Fruit fly (Drosophila melanogaster) whole organism, embryonic: ENCODE results near the gene CG31549.

Source experiments
- Antp ChIP-seq: fragments of 200-800 bp; sonication (Bioruptor generic); optimal IDR thresholded peaks from 3 replicates; lab custom pipeline; 2016; ENCODE audit warnings: missing biosample characterization, missing genetic modification characterization
- Asciz ChIP-seq: fragments of 200-800 bp; sonication (Bioruptor generic); optimal IDR thresholded peaks from 2 replicates; lab custom pipeline; 2017; ENCODE audit warnings: missing biosample characterization, mild to moderate bottlenecking, missing genetic modification characterization, missing genetic modification reagents
- CG10321 ChIP-seq: fragments of 200-800 bp; sonication (Bioruptor generic); IDR thresholded peaks from 2 replicates; pipeline ENCODE4 v1.3.6; 2022; ENCODE audit warnings: missing biosample characterization, missing genetic modification characterization
- CG12071 ChIP-seq: fragments of 200-800 bp; sonication (Bioruptor generic); optimal IDR thresholded peaks from 3 replicates; lab custom pipeline; 2018; ENCODE audit warnings: missing biosample characterization, mild to moderate bottlenecking, missing genetic modification characterization
- CG14860 ChIP-seq: fragments of 200-800 bp; sonication (Bioruptor generic); IDR thresholded peaks from 3 replicates; pipeline ENCODE4 v1.3.6; 2022; ENCODE audit warnings: missing biosample characterization, missing genetic modification characterization; ENCODE audit not compliant: partially characterized antibody
- CG14965 ChIP-seq: fragments of 200-800 bp; sonication (Bioruptor generic); optimal IDR thresholded peaks from 2 replicates; lab custom pipeline; 2016; ENCODE audit warnings: missing biosample characterization, missing genetic modification characterization, borderline replicate concordance
- CG15011 ChIP-seq: fragments of 200-800 bp; sonication (Bioruptor generic); optimal IDR thresholded peaks from 3 replicates; lab custom pipeline; 2018; ENCODE audit warnings: missing biosample characterization, mild to moderate bottlenecking, missing genetic modification characterization
- CG17802 ChIP-seq: fragments of 200-800 bp; sonication (Bioruptor generic); optimal IDR thresholded peaks from 2 replicates; lab custom pipeline; 2018; ENCODE audit warnings: missing biosample characterization, mild to moderate bottlenecking, missing genetic modification characterization, moderate library complexity
- CG30020 ChIP-seq: fragments of 200-800 bp; optimal IDR thresholded peaks from 2 replicates; lab custom pipeline; 2019; ENCODE audit warnings: missing biosample characterization, mild to moderate bottlenecking, missing genetic modification characterization, moderate library complexity
- CG30431 ChIP-seq: fragments of 200-800 bp; sonication (Bioruptor generic); optimal IDR thresholded peaks from 2 replicates; lab custom pipeline; 2017; ENCODE audit warnings: missing biosample characterization, missing genetic modification characterization
- CG4360 ChIP-seq: fragments of 200-800 bp; sonication (Bioruptor generic); IDR thresholded peaks from 2 replicates; pipeline ENCODE4 v1.3.6; 2022; ENCODE audit warnings: missing biosample characterization, missing genetic modification characterization
- CG43689 ChIP-seq: fragments of 200-800 bp; sonication (Bioruptor generic); IDR thresholded peaks from 2 replicates; pipeline ENCODE4 v1.3.6; 2022; ENCODE audit warnings: missing biosample characterization, missing genetic modification characterization
- CG8944 ChIP-seq: fragments of 200-800 bp; sonication (Bioruptor generic); optimal IDR thresholded peaks from 3 replicates; lab custom pipeline; 2016; ENCODE audit warnings: missing biosample characterization, missing genetic modification characterization
- CG9437 ChIP-seq: fragments of 200-800 bp; sonication (Bioruptor generic); optimal IDR thresholded peaks from 2 replicates; lab custom pipeline; 2018; ENCODE audit warnings: missing biosample characterization, mild to moderate bottlenecking, missing genetic modification characterization
- CG9817 ChIP-seq: fragments of 200-800 bp; sonication (Bioruptor generic); optimal IDR thresholded peaks from 2 replicates; lab custom pipeline; 2018; ENCODE audit warnings: missing biosample characterization, mild to moderate bottlenecking, missing genetic modification characterization, moderate library complexity
- CTCF ChIP-seq: fragments of 200-800 bp; sonication (Bioruptor generic); optimal IDR thresholded peaks from 2 replicates; lab custom pipeline; 2017; ENCODE audit warnings: missing biosample characterization, mild to moderate bottlenecking, missing genetic modification characterization, moderate library complexity
- Camta ChIP-seq: fragments of 200-800 bp; sonication (Bioruptor generic); optimal IDR thresholded peaks from 2 replicates; lab custom pipeline; 2016; ENCODE audit warnings: missing biosample characterization, missing genetic modification characterization
- Dbx ChIP-seq: fragments of 200-800 bp; sonication (Bioruptor generic); IDR thresholded peaks from 3 replicates; pipeline ENCODE4 v1.3.6; 2022; ENCODE audit warnings: missing biosample characterization, missing genetic modification characterization
- Deaf1 ChIP-seq: fragments of 200-800 bp; optimal IDR thresholded peaks from 3 replicates; lab custom pipeline; 2019; ENCODE audit warnings: missing biosample characterization, mild to moderate bottlenecking, missing genetic modification characterization, moderate library complexity
- Doc2 ChIP-seq: fragments of 200-800 bp; sonication (Bioruptor generic); IDR thresholded peaks from 2 replicates; pipeline ENCODE4 v1.3.6; 2022; ENCODE audit warnings: missing biosample characterization, missing genetic modification characterization
- Dp ChIP-seq: fragments of 200-800 bp; sonication (Bioruptor generic); optimal IDR thresholded peaks from 2 replicates; lab custom pipeline; 2018; ENCODE audit warnings: missing biosample characterization, mild to moderate bottlenecking, missing genetic modification characterization, moderate library complexity
- ERR ChIP-seq: fragments of 200-800 bp; sonication (Bioruptor generic); optimal IDR thresholded peaks from 2 replicates; lab custom pipeline; 2016; ENCODE audit warnings: missing biosample characterization, missing genetic modification characterization
- Fer2 ChIP-seq: fragments of 200-800 bp; sonication (Bioruptor generic); optimal IDR thresholded peaks from 2 replicates; lab custom pipeline; 2018; ENCODE audit warnings: missing biosample characterization, mild to moderate bottlenecking, missing genetic modification characterization, moderate library complexity
- HmgZ ChIP-seq: fragments of 200-800 bp; sonication (Bioruptor generic); optimal IDR thresholded peaks from 2 replicates; lab custom pipeline; 2018; ENCODE audit warnings: missing biosample characterization, mild to moderate bottlenecking, missing genetic modification characterization
- Hsf ChIP-seq: fragments of 200-800 bp; sonication (Bioruptor generic); optimal IDR thresholded peaks from 3 replicates; lab custom pipeline; 2016; ENCODE audit warnings: missing biosample characterization, missing genetic modification characterization
- Opbp ChIP-seq: fragments of 200-800 bp; sonication (Bioruptor generic); IDR thresholded peaks from 3 replicates; pipeline ENCODE4 v1.3.6; 2022; ENCODE audit warnings: missing biosample characterization, missing genetic modification characterization; ENCODE audit not compliant: partially characterized antibody
- Sox100B ChIP-seq: fragments of 200-800 bp; sonication (Bioruptor generic); optimal IDR thresholded peaks from 3 replicates; lab custom pipeline; 2018; ENCODE audit warnings: missing biosample characterization, mild to moderate bottlenecking, missing genetic modification characterization
- Sry-β ChIP-seq: fragments of 200-800 bp; sonication (Bioruptor generic); optimal IDR thresholded peaks from 2 replicates; lab custom pipeline; 2018; ENCODE audit warnings: missing biosample characterization, mild to moderate bottlenecking, missing genetic modification characterization, moderate library complexity
- Tbp ChIP-seq: fragments of >200 bp; optimal IDR thresholded peaks from 2 replicates; lab custom pipeline; 2018; ENCODE audit warnings: missing biosample characterization, missing genetic modification characterization
- az2 ChIP-seq: fragments of 200-800 bp; sonication (Bioruptor generic); optimal IDR thresholded peaks from 3 replicates; lab custom pipeline; 2016; ENCODE audit warnings: missing biosample characterization, missing genetic modification characterization
- bbx ChIP-seq: fragments of 200-800 bp; sonication (Bioruptor generic); IDR thresholded peaks from 2 replicates; pipeline ENCODE4 v1.3.6; 2022; ENCODE audit warnings: missing biosample characterization, missing genetic modification characterization; ENCODE audit not compliant: partially characterized antibody
- cas ChIP-seq: fragments of 200-800 bp; sonication (Bioruptor generic); IDR thresholded peaks from 2 replicates; pipeline ENCODE4 v1.3.6; 2022; ENCODE audit warnings: missing biosample characterization, missing genetic modification characterization
- dmrt99B ChIP-seq: fragments of 200-800 bp; sonication (Bioruptor generic); optimal IDR thresholded peaks from 2 replicates; lab custom pipeline; 2018; ENCODE audit warnings: missing biosample characterization, mild to moderate bottlenecking, missing genetic modification characterization, moderate library complexity
- her ChIP-seq: fragments of 200-800 bp; sonication (Bioruptor generic); optimal IDR thresholded peaks from 2 replicates; lab custom pipeline; 2016; ENCODE audit warnings: missing biosample characterization, missing genetic modification characterization
- jigr1 ChIP-seq: fragments of 200-800 bp; sonication (Bioruptor generic); IDR thresholded peaks from 3 replicates; pipeline ENCODE4 v1.3.6; 2022; ENCODE audit warnings: missing biosample characterization, missing genetic modification characterization
- lab ChIP-seq: fragments of 200-800 bp; sonication (Bioruptor generic); optimal IDR thresholded peaks from 3 replicates; lab custom pipeline; 2017; ENCODE audit warnings: missing biosample characterization, missing genetic modification characterization, mild to moderate bottlenecking, moderate library complexity, missing genetic modification reagents
- lbe ChIP-seq: fragments of 200-800 bp; sonication (Bioruptor generic); optimal IDR thresholded peaks from 2 replicates; lab custom pipeline; 2016; ENCODE audit warnings: missing biosample characterization, mild to moderate bottlenecking, missing genetic modification characterization
- lov ChIP-seq, 2 experiments: fragments of 200-800 bp in 1 of 2; fragments of >200 bp in 1 of 2; sonication (Bioruptor generic) in 1 of 2; IDR thresholded peaks in 1 of 2; optimal IDR thresholded peaks in 1 of 2; 2 replicates in 1 of 2; 3 replicates in 1 of 2; pipeline versions ENCODE4 v1.3.6 to Lab custom; 2017 to 2022; ENCODE audit warnings: missing biosample characterization in 1 of 2, missing genetic modification characterization in 1 of 2
- odd ChIP-seq: fragments of 200-800 bp; sonication (Bioruptor generic); optimal IDR thresholded peaks from 2 replicates; lab custom pipeline; 2017; ENCODE audit warnings: missing biosample characterization, mild to moderate bottlenecking, missing genetic modification characterization
- pita ChIP-seq: fragments of 200-800 bp; sonication (Bioruptor generic); optimal IDR thresholded peaks from 2 replicates; lab custom pipeline; 2017; ENCODE audit warnings: missing biosample characterization, mild to moderate bottlenecking, missing genetic modification characterization
- pzg ChIP-seq: fragments of 200-800 bp; sonication (Bioruptor generic); optimal IDR thresholded peaks from 3 replicates; lab custom pipeline; 2018; ENCODE audit warnings: missing biosample characterization, mild to moderate bottlenecking, missing genetic modification characterization, moderate library complexity
- sd ChIP-seq: fragments of 200-800 bp; sonication (Bioruptor generic); optimal IDR thresholded peaks from 3 replicates; lab custom pipeline; 2018; ENCODE audit warnings: missing biosample characterization, mild to moderate bottlenecking, missing genetic modification characterization, moderate library complexity
- sob ChIP-seq: fragments of 200-800 bp; sonication (Bioruptor generic); IDR thresholded peaks from 2 replicates; pipeline ENCODE4 v1.3.6; 2022; ENCODE audit warnings: missing biosample characterization, missing genetic modification characterization
- stwl ChIP-seq: fragments of 200-800 bp; sonication (Bioruptor generic); optimal IDR thresholded peaks from 3 replicates; lab custom pipeline; 2018; ENCODE audit warnings: missing biosample characterization, mild to moderate bottlenecking, missing genetic modification characterization, moderate library complexity
- sug ChIP-seq: fragments of 200-800 bp; optimal IDR thresholded peaks from 2 replicates; lab custom pipeline; 2019; ENCODE audit warnings: missing biosample characterization, mild to moderate bottlenecking, missing genetic modification characterization, moderate library complexity
- tup ChIP-seq: fragments of 200-800 bp; sonication (Bioruptor generic); optimal IDR thresholded peaks from 2 replicates; lab custom pipeline; 2016; ENCODE audit warnings: missing biosample characterization, mild to moderate bottlenecking, missing genetic modification characterization, moderate library complexity
- unc-4 ChIP-seq: fragments of 200-800 bp; sonication (Bioruptor generic); IDR thresholded peaks from 2 replicates; pipeline ENCODE4 v1.3.6; 2022; ENCODE audit warnings: missing biosample characterization, missing genetic modification characterization; ENCODE audit not compliant: partially characterized antibody
- usp ChIP-seq: fragments of >200 bp; optimal IDR thresholded peaks from 2 replicates; lab custom pipeline; 2017; ENCODE audit warnings: missing biosample characterization, missing genetic modification characterization

Gene CG31549

dm6 chr3R:5648569-5649476, 16.8 kb downstream of the CG31549 start, which contains the start of the genes MTA1-like and Sec23 (continued):
- TF ChIP-seq Doc2 (GFP tag; lab: Robert Waterston, UW) (no peak), sug (tag; lab: Kevin White, UChicago) (peak; percentile 64), Camta (GFP tag; lab: Kevin White, UChicago) (no peak), Sox100B (peak; percentile 67), CG30020 (peak; percentile 78), pita (GFP tag; lab: Kevin White, UChicago) (no peak), Dp (GFP tag; lab: Kevin White, UChicago) (peak; percentile 5), pzg (GFP tag; lab: Kevin White, UChicago) (peak; percentile 66), az2 (GFP tag; lab: Kevin White, UChicago) (peak; percentile 44), lab (GFP tag; lab: Kevin White, UChicago) (peak; percentile 36), stwl (no peak), usp (GFP tag; lab: Kevin White, UChicago) (no peak), Opbp (GFP tag; lab: Robert Waterston, UW) (peak; percentile 90), sob (GFP tag; lab: Robert Waterston, UW) (0 out of 2 replicates have a peak, but pooled peaks have one; percentile 33), CG15011 (no peak), CG9817 (tag; lab: Kevin White, UChicago) (peak; percentile 47), CG10321 (no peak), Fer2 (no peak), CTCF (GFP tag; lab: Kevin White, UChicago) (peak; percentile 35), unc-4 (GFP tag; lab: Robert Waterston, UW) (peak; percentile 92), Deaf1 (peak; percentile 19), Sry-β (GFP tag; lab: Kevin White, UChicago) (peak; percentile 53), ERR (GFP tag; lab: Kevin White, UChicago) (no peak), CG14965 (GFP tag; lab: Kevin White, UChicago) (no peak), CG8944 (GFP tag; lab: Kevin White, UChicago) (no peak), CG9437 (GFP tag; lab: Kevin White, UChicago) (peak; percentile 75), cas (GFP tag; lab: Robert Waterston, UW) (no peak), Asciz (GFP tag; lab: Kevin White, UChicago) (no peak), Dbx (GFP tag; lab: Robert Waterston, UW) (0 out of 3 replicates have a peak, but pooled peaks have one; percentile 20), CG14860 (GFP tag; lab: Robert Waterston, UW) (peak; percentile 95), dmrt99B (tag; lab: Kevin White, UChicago) (peak; percentile 51), Antp (no peak), CG12071 (GFP tag; lab: Kevin White, UChicago) (no peak), jigr1 (GFP tag; lab: Robert Waterston, UW) (peak; percentile 79; the same call in 2 of the 3 replicates), lbe (GFP tag; lab: Kevin White, UChicago) (peak; percentile 54), HmgZ (peak; percentile 26), lov (optimal IDR thresholded peaks at IDR 0.05; lab: Kevin White, UChicago) (no peak), lov (GFP tag; IDR thresholded peaks at IDR 0.05; lab: Robert Waterston, UW) (no peak), tup (GFP tag; lab: Kevin White, UChicago) (peak; percentile 51), bbx (GFP tag; lab: Robert Waterston, UW) (peak; percentile 90), her (GFP tag; lab: Kevin White, UChicago) (no peak), odd (GFP tag; lab: Kevin White, UChicago) (no peak), Tbp (GFP tag; lab: Kevin White, UChicago) (no peak), CG30431 (no peak), CG43689 (GFP tag; lab: Robert Waterston, UW) (no peak), CG4360 (no peak), sd (tag; lab: Kevin White, UChicago) (peak; percentile 42), Hsf (GFP tag; lab: Kevin White, UChicago) (no peak), CG17802 (tag; lab: Kevin White, UChicago) (peak; percentile 27)
